Worm (Caenorhabditis elegans): ENCODE data around the gene K08E4.8.

DNA sequence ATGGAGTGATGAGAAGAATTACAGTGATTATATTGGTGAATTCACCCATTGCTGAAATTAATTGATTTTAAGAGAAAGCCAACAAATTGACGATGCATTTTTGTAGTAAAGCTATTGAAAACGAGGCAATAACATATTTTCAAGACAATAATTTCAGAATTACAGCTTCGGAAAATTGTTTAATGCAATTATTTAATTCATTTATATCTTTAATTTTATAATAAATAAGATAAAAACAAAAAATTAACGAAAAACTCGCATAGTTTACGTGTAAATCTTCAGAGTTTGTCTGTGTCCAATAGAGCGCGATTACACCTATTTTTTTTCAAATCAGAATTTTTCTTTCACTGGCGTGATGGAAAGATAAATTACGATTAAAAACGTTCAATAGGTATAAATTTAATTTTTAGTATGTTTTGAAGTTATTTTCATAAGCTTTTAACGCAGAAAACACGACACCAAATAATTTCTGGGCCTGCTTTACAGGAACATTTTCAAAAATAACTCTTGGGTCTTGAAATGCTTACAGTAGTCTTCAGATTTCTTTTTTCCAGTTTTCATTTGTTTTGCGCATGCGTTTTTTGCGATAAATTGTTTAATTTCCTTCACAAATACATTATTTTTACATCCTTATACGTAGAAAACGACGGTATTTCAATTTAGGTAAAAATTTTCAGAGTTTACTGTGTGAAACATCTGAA is 17.1 kb upstream of the K08E4.8 start, which contains the start of gene tmed-1:
- TF ChIP-seq unc-62 (GFP tag; optimal IDR thresholded peaks at IDR 0.05 in 1 of 2) (no peak), unc-62 (tag; optimal IDR thresholded peaks at IDR 0.05) (no peak), daf-19 (GFP tag; conservative IDR thresholded peaks at IDR 0.05) (no peak), aha-1 (tag) (no peak), nhr-77 (tag; optimal IDR thresholded peaks at IDR 0.05) (no peak), mes-2 (tag; optimal IDR thresholded peaks at IDR 0.05; ENCODE audit: poor library complexity, severe bottlenecking) (no peak), ztf-11 (tag; optimal IDR thresholded peaks at IDR 0.05) (no peak), hif-1 (tag; optimal IDR thresholded peaks at IDR 0.05) (no peak), ces-1 (GFP tag; optimal IDR thresholded peaks at IDR 0.05) (no peak), set-16 (GFP tag; IDR thresholded peaks at IDR 0.05) (no peak), D1046.2 (GFP tag; IDR thresholded peaks at IDR 0.05) (no peak), lsy-2 (tag; optimal IDR thresholded peaks at IDR 0.05) (no peak), ceh-28 (tag; optimal IDR thresholded peaks at IDR 0.05) (no peak)
